Worm (Caenorhabditis elegans): ENCODE results near the gene col-8.

Gene col-8

DNA sequence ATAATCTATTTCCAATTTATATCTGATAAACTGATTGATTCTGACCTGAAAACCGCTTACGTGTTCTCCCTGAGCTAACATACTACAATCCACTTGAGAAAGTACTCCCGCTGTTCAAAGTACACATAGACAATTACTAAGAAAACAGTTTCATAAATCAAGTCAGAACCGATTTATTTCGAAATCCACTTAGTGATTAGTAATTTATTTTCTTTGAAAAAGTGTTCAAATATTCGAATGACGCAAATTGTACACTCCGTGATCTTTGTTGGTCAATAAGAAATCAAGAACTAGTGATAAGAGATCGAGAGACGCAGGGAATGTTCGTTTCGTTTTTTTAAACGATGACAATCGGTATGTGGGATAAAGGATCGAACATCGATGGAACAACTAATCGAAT, 27.9 kb downstream of the col-8 start:
- TF ChIP-seq cebp-1 (GFP tag; IDR thresholded peaks at IDR 0.05): no peak
- TF ChIP-seq cebp-1 (tag; optimal IDR thresholded peaks at IDR 0.05): peak; percentile 52
- TF ChIP-seq unc-62 (GFP tag; optimal IDR thresholded peaks at IDR 0.05): no peak
- TF ChIP-seq lin-26 (GFP tag; IDR thresholded peaks at IDR 0.05): 0 out of 2 replicates have a peak, but pooled peaks have one; percentile 41
- peak; percentile 27 for TF ChIP-seq nhr-80 (tag; optimal IDR thresholded peaks at IDR 0.05)

DNA sequence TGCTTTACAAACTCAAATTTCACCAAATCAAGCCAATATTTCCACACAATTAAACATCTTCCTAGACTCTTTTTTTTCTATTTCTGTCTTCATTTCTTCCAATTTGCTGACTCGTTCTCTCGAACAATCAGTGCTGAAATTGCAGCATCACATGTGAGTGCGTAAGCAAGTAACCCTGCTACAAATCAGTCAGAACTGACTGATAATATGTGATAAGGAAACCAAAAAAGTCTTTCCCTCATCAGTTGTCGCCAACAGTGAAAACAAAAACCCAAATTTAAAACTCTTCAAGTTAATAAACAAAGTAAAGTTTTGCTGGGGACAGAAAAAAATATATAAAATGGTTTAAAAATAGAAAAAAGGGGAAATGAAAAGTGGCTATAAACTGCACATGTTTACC, 28.9 kb downstream of the col-8 start:
- TF ChIP-seq egrh-3 (GFP tag; IDR thresholded peaks at IDR 0.05): no peak
- TF ChIP-seq attf-3 (GFP tag; conservative IDR thresholded peaks at IDR 0.05): no peak
- no peak for TF ChIP-seq cebp-1 (GFP tag; IDR thresholded peaks at IDR 0.05)
- peak; percentile 36 for TF ChIP-seq cebp-1 (tag; optimal IDR thresholded peaks at IDR 0.05)
- TF ChIP-seq let-607 (tag; optimal IDR thresholded peaks at IDR 0.05): peak in 1 of 2 experiments; percentile 20
- TF ChIP-seq ceh-91 (GFP tag; IDR thresholded peaks at IDR 0.05): no peak
- TF ChIP-seq Y53G8AR.9 (GFP tag; conservative IDR thresholded peaks at IDR 0.05): 0 out of 2 replicates have a peak, but pooled peaks have one; percentile 31
- no peak for TF ChIP-seq K11D2.4 (GFP tag; IDR thresholded peaks at IDR 0.05)
- TF ChIP-seq B0261.1 (tag; optimal IDR thresholded peaks at IDR 0.05): no peak
- TF ChIP-seq rec-8 (tag; optimal IDR thresholded peaks at IDR 0.05): no peak
- TF ChIP-seq nhr-80 (tag; optimal IDR thresholded peaks at IDR 0.05): peak; percentile 71
- no peak for TF ChIP-seq Y79H2A.3 (GFP tag; conservative IDR thresholded peaks at IDR 0.05)
- TF ChIP-seq fkh-3 (tag; optimal IDR thresholded peaks at IDR 0.05): no peak
- TF ChIP-seq pha-4 (tag; optimal IDR thresholded peaks at IDR 0.05): peak; percentile 12
- no peak for TF ChIP-seq lsy-27 (tag; optimal IDR thresholded peaks at IDR 0.05; ENCODE audit: borderline replicate concordance, insufficient read depth)
- TF ChIP-seq ceh-100 (GFP tag; IDR thresholded peaks at IDR 0.05): no peak
- TF ChIP-seq F37B4.10 (GFP tag; IDR thresholded peaks at IDR 0.05): no peak
- TF ChIP-seq madf-10 (tag; optimal IDR thresholded peaks at IDR 0.05): no peak

DNA sequence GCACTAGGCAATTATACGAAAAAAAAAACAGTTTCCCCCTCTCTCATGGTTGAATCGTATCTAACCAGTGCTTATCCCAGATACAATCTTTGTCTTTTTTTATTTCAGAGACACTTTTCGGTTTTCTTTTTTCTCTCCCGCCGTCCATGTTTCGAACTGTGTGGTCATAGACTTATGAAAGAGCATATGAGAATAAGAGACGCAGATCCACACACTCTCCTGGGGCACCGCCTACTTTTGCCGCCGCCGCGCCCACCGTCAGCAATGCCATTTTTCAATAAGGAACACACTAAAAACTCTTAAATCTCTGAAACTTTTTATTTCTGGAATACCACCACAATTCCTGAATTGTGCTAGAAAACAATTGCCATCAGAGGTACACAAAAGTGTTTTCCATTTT, 30.5 kb downstream of the col-8 start, which contains the start of gene prk-1:
prk-1 (plus strand) TSS at position 269 of the 400 bp plus-strand sequence.
- TF ChIP-seq mel-28 (tag; optimal IDR thresholded peaks at IDR 0.05; ENCODE audit: borderline replicate concordance) (no peak), nhr-27 (tag; optimal IDR thresholded peaks at IDR 0.05) (no peak), nfyb-1 (GFP tag; IDR thresholded peaks at IDR 0.05) (0 out of 2 replicates have a peak, but pooled peaks have one; percentile 28), ztf-28 (GFP tag; IDR thresholded peaks at IDR 0.05) (no peak), hmg-1.2 (GFP tag; IDR thresholded peaks at IDR 0.05) (peak; percentile 69)

DNA sequence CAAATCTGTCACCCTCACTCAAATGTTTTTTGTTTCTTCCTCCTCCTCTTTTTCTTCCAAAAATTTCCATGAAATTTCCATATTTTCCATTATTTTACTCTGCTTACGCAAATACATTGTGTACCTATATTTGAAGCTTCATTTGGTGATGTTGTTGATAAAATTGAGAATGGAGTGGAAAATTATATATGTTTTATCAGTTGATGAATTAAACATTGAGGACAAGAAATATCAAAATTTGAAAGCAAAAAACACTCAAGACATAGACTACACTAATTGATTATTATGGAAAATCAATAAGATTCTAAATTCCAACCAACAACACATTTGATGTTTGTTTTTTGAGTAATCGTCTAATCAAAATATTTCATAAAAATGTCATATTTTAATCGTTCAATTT, 31.2 kb downstream of the col-8 start:
- TF ChIP-seq rpc-1 (optimal IDR thresholded peaks at IDR 0.05) (no peak), rpc-1 (tag; optimal IDR thresholded peaks at IDR 0.05) (no peak), nhr-80 (tag; optimal IDR thresholded peaks at IDR 0.05) (peak; percentile 36)

DNA sequence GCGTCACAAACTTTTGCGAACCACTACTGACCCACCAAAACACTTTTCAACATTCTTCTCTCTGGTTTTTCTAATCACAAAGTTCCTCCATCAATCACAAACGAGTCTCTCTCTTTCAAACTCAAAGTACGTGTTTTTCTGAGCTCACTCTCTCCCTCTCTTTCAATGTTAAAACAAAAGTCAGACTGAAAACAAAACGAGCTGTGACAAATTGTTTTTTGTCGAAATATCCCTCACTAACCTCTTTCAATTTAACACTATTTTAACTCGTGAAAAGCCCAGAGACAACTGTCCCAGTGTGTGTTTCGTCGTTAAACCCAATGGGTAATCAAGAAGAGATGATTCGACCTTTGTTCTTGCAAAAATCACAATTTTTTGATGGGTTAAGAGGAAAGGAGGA, 32.3 kb downstream of the col-8 start:
- TF ChIP-seq mxl-1 (tag; optimal IDR thresholded peaks at IDR 0.05) (no peak), ztf-25 (GFP tag; IDR thresholded peaks at IDR 0.05) (no peak), F10E7.11 (tag; optimal IDR thresholded peaks at IDR 0.05) (no peak), nhr-80 (tag; optimal IDR thresholded peaks at IDR 0.05) (peak; percentile 29), F37B4.10 (GFP tag; IDR thresholded peaks at IDR 0.05) (no peak), T26A5.8 (tag; optimal IDR thresholded peaks at IDR 0.05) (no peak), K12H6.12 (tag; optimal IDR thresholded peaks at IDR 0.05) (peak; percentile 44), lin-54 (GFP tag; optimal IDR thresholded peaks at IDR 0.05) (no peak), lsy-27 (tag; optimal IDR thresholded peaks at IDR 0.05; ENCODE audit: borderline replicate concordance, insufficient read depth) (no peak), akir-1 (GFP tag; optimal IDR thresholded peaks at IDR 0.05) (no peak), ceh-27 (GFP tag; optimal IDR thresholded peaks at IDR 0.05) (no peak)

Measured in whole organism, young adult.